Fruit fly (Drosophila melanogaster) whole organism, prepupa: Measurements from ENCODE around the gene CG15019.
A peak's percentile ranks its signal among the peaks of the same experiment; 100 is the strongest.

ENCODE experiments used
- CG6792 ChIP-seq: fragments of 200-800 bp; sonication (Bioruptor generic); optimal IDR thresholded peaks from 3 replicates; lab custom pipeline; 2016; ENCODE audit warnings: missing biosample characterization, missing genetic modification characterization
- CG6854 ChIP-seq: fragments of 200-800 bp; sonication (Bioruptor generic); optimal IDR thresholded peaks from 2 replicates; lab custom pipeline; 2017; ENCODE audit warnings: missing biosample characterization, mild to moderate bottlenecking, missing genetic modification characterization
- CG8319 ChIP-seq: fragments of 200-800 bp; sonication (Bioruptor generic); optimal IDR thresholded peaks from 3 replicates; lab custom pipeline; 2016; ENCODE audit warnings: missing biosample characterization, missing genetic modification characterization
- Ets21C ChIP-seq: fragments of 200-800 bp; sonication (Bioruptor generic); optimal IDR thresholded peaks from 3 replicates; lab custom pipeline; 2016; ENCODE audit warnings: missing biosample characterization, missing genetic modification characterization
- Met ChIP-seq: fragments of 200-800 bp; sonication (Bioruptor generic); optimal IDR thresholded peaks from 3 replicates; lab custom pipeline; 2016; ENCODE audit warnings: missing biosample characterization, missing genetic modification characterization
- acj6 ChIP-seq: fragments of 200-800 bp; sonication (Bioruptor generic); optimal IDR thresholded peaks from 3 replicates; lab custom pipeline; 2016; ENCODE audit warnings: missing biosample characterization, missing genetic modification characterization
- fd85E ChIP-seq: fragments of 200-800 bp; sonication (Bioruptor generic); optimal IDR thresholded peaks from 3 replicates; lab custom pipeline; 2016; ENCODE audit warnings: missing biosample characterization, missing genetic modification characterization

dm6 chr3L:4384326-4384662 lies 21.6 kb downstream of the CG15019 start, which contains the start of gene slow:
- TF ChIP-seq Met (no peak), CG8319 (no peak), CG6792 (GFP tag; lab: Kevin White, UChicago) (no peak), acj6 (GFP tag; lab: Kevin White, UChicago) (no peak), CG6854 (GFP tag; lab: Kevin White, UChicago) (peak; percentile 0), Ets21C (no peak), fd85E (GFP tag; lab: Kevin White, UChicago) (no peak)
